Worm (Caenorhabditis elegans) whole organism, young adult: Measurements from ENCODE around the gene nspb-10.
A peak's percentile ranks its signal among the peaks of the same experiment; 100 is the strongest.

Experiments
- B0035.1 ChIP-seq: sonication (generic microtip); optimal IDR thresholded peaks from 2 replicates; lab custom pipeline; 2016; ENCODE audit warnings: missing genetic modification characterization, mild to moderate bottlenecking, missing compliant biosample characterization, missing genotype, missing genetic modification reagents
- C06A6.2 ChIP-seq: fragments of 200-800 bp; sonication (Bioruptor generic); conservative IDR thresholded peaks from 2 replicates; pipeline ENCODE4 v1.3.6; 2022; ENCODE audit warnings: missing genetic modification characterization, missing compliant biosample characterization
- C17E4.6 ChIP-seq: fragments of 200-800 bp; sonication (Bioruptor generic); IDR thresholded peaks from 2 replicates; pipeline ENCODE4 v1.3.6; 2022; ENCODE audit warnings: missing genetic modification reagents, missing genetic modification characterization, missing compliant biosample characterization
- D2030.7 ChIP-seq: fragments of 200-800 bp; sonication (Bioruptor generic); IDR thresholded peaks from 2 replicates; pipeline ENCODE4 v1.3.6; 2022; ENCODE audit warnings: missing genetic modification reagents, missing genetic modification characterization, missing compliant biosample characterization
- F33H1.4 ChIP-seq: fragments of 200-800 bp; sonication (Bioruptor generic); IDR thresholded peaks from 2 replicates; pipeline ENCODE4 v1.3.6; 2022; ENCODE audit warnings: missing genetic modification reagents, missing genetic modification characterization, missing compliant biosample characterization
- F39B2.1 ChIP-seq: fragments of 200-800 bp; sonication (Bioruptor generic); IDR thresholded peaks from 2 replicates; pipeline ENCODE4 v1.3.6; 2022; ENCODE audit warnings: missing genetic modification reagents, missing genetic modification characterization, missing compliant biosample characterization
- F52B5.7 ChIP-seq: sonication (generic microtip); optimal IDR thresholded peaks from 2 replicates; lab custom pipeline; 2016; ENCODE audit warnings: mild to moderate bottlenecking, missing genetic modification characterization, missing compliant biosample characterization
- Y53F4B.3 ChIP-seq: fragments of 200-800 bp; sonication (Bioruptor generic); IDR thresholded peaks from 2 replicates; pipeline ENCODE4 v1.3.6; 2022; ENCODE audit warnings: missing genetic modification reagents, missing genetic modification characterization, missing compliant biosample characterization
- Y56A3A.18 ChIP-seq: fragments of 200-800 bp; sonication (Bioruptor generic); IDR thresholded peaks from 2 replicates; pipeline ENCODE4 v1.3.6; 2022; ENCODE audit warnings: missing genetic modification reagents, missing genetic modification characterization, missing compliant biosample characterization
- athp-1 ChIP-seq: sonication (generic microtip); optimal IDR thresholded peaks from 2 replicates; lab custom pipeline; 2017; ENCODE audit warnings: mild to moderate bottlenecking, missing genetic modification characterization, missing compliant biosample characterization
- bed-1 ChIP-seq: fragments of 200-800 bp; sonication (Bioruptor generic); IDR thresholded peaks from 2 replicates; pipeline ENCODE4 v1.3.6; 2022; ENCODE audit warnings: missing genetic modification reagents, missing genetic modification characterization, missing compliant biosample characterization
- cebp-1 ChIP-seq, 2 experiments: fragments of 200-800 bp in 1 of 2; sonication (Bioruptor generic) in 1 of 2; sonication (generic microtip) in 1 of 2; IDR thresholded peaks in 1 of 2; optimal IDR thresholded peaks in 1 of 2; 2 replicates each; pipeline versions ENCODE4 v1.3.6 to Lab custom; 2017 to 2022; ENCODE audit warnings: missing compliant biosample characterization in 2 of 2, missing genetic modification characterization in 2 of 2, mild to moderate bottlenecking in 1 of 2, missing genetic modification reagents in 1 of 2, moderate library complexity in 1 of 2
- cebp-2 ChIP-seq: fragments of 200-800 bp; sonication (Bioruptor generic); IDR thresholded peaks from 2 replicates; pipeline ENCODE4 v1.3.6; 2022; ENCODE audit warnings: missing genetic modification characterization, missing compliant biosample characterization
- chd-7 ChIP-seq: sonication (generic microtip); optimal IDR thresholded peaks from 2 replicates; lab custom pipeline; 2016; ENCODE audit warnings: mild to moderate bottlenecking, missing genetic modification characterization, moderate library complexity, missing compliant biosample characterization
- egl-18 ChIP-seq: fragments of 200-800 bp; sonication (Bioruptor generic); IDR thresholded peaks from 2 replicates; pipeline ENCODE4 v1.3.6; 2022; ENCODE audit warnings: missing genetic modification reagents, missing genetic modification characterization, missing compliant biosample characterization
- egl-44 ChIP-seq: fragments of 200-800 bp; sonication (Bioruptor generic); IDR thresholded peaks from 2 replicates; pipeline ENCODE4 v1.3.6; 2022; ENCODE audit warnings: missing genetic modification reagents, missing genetic modification characterization, missing compliant biosample characterization
- ets-4 ChIP-seq: fragments of 200-800 bp; sonication (Bioruptor generic); optimal IDR thresholded peaks from 2 replicates; lab custom pipeline; 2018; ENCODE audit warnings: mild to moderate bottlenecking, missing genetic modification characterization, missing compliant biosample characterization
- hmg-1.2 ChIP-seq: fragments of 200-800 bp; sonication (Bioruptor generic); IDR thresholded peaks from 2 replicates; pipeline ENCODE4 v1.3.6; 2022; ENCODE audit warnings: missing genetic modification reagents, missing genetic modification characterization, missing compliant biosample characterization
- lin-26 ChIP-seq: fragments of 200-800 bp; sonication (Bioruptor generic); IDR thresholded peaks from 2 replicates; pipeline ENCODE4 v1.3.6; 2022; ENCODE audit warnings: missing genetic modification reagents, missing genetic modification characterization, missing compliant biosample characterization
- lin-40 ChIP-seq: sonication (generic microtip); optimal IDR thresholded peaks from 2 replicates; lab custom pipeline; 2016; ENCODE audit warnings: missing genetic modification characterization, mild to moderate bottlenecking, missing compliant biosample characterization, missing genotype, missing genetic modification reagents
- lir-1 ChIP-seq: fragments of 200-800 bp; sonication (Bioruptor generic); conservative IDR thresholded peaks from 2 replicates; pipeline ENCODE4 v1.3.6; 2022; ENCODE audit warnings: missing genetic modification reagents, missing genetic modification characterization, missing compliant biosample characterization
- madf-10 ChIP-seq: sonication (generic microtip); optimal IDR thresholded peaks from 2 replicates; lab custom pipeline; 2016; ENCODE audit warnings: mild to moderate bottlenecking, missing genetic modification characterization, missing compliant biosample characterization
- madf-8 ChIP-seq: fragments of 200-800 bp; sonication (Bioruptor generic); conservative IDR thresholded peaks from 2 replicates; pipeline ENCODE4 v1.3.6; 2022; ENCODE audit warnings: missing genetic modification reagents, missing genetic modification characterization, missing compliant biosample characterization
- mcd-1 ChIP-seq: fragments of 200-800 bp; sonication (Bioruptor generic); IDR thresholded peaks from 2 replicates; pipeline ENCODE4 v1.3.6; 2022; ENCODE audit warnings: missing genetic modification reagents, missing genetic modification characterization, missing compliant biosample characterization
- mel-28 ChIP-seq: sonication (generic microtip); optimal IDR thresholded peaks from 2 replicates; lab custom pipeline; 2016; ENCODE audit warnings: borderline replicate concordance, mild to moderate bottlenecking, missing genetic modification characterization, missing compliant biosample characterization
- nfya-2 ChIP-seq: fragments of 200-800 bp; sonication (Bioruptor generic); IDR thresholded peaks from 2 replicates; pipeline ENCODE4 v1.3.6; 2022; ENCODE audit warnings: missing genetic modification reagents, missing genetic modification characterization, missing compliant biosample characterization
- nfyb-1 ChIP-seq: fragments of 200-800 bp; sonication (Bioruptor generic); IDR thresholded peaks from 2 replicates; pipeline ENCODE4 v1.3.6; 2022; ENCODE audit warnings: missing genetic modification reagents, missing genetic modification characterization, missing compliant biosample characterization
- nhr-120 ChIP-seq: fragments of 200-800 bp; sonication (Bioruptor generic); IDR thresholded peaks from 2 replicates; pipeline ENCODE4 v1.3.6; 2022; ENCODE audit warnings: missing genetic modification characterization, missing compliant biosample characterization
- repo-1 ChIP-seq: sonication (generic microtip); optimal IDR thresholded peaks from 2 replicates; lab custom pipeline; 2017; ENCODE audit warnings: mild to moderate bottlenecking, missing genetic modification characterization, missing compliant biosample characterization
- snpc-1.3 ChIP-seq: sonication (generic microtip); optimal IDR thresholded peaks from 2 replicates; lab custom pipeline; 2017; ENCODE audit warnings: missing genetic modification characterization, mild to moderate bottlenecking, missing compliant biosample characterization, antibody characterized with exemption, moderate library complexity, missing genotype, missing genetic modification reagents; ENCODE audit not compliant: insufficient read depth
- tbp1 ChIP-seq: fragments of 200-800 bp; sonication (Bioruptor generic); optimal IDR thresholded peaks from 2 replicates; lab custom pipeline; 2018; ENCODE audit warnings: mild to moderate bottlenecking, missing genetic modification characterization, missing compliant biosample characterization
- tbx-9 ChIP-seq: sonication (generic microtip); optimal IDR thresholded peaks from 2 replicates; lab custom pipeline; 2016; ENCODE audit warnings: borderline replicate concordance, missing genetic modification characterization, inconsistent platforms, missing compliant biosample characterization
- tlf-1 ChIP-seq: fragments of 200-800 bp; sonication (Bioruptor generic); optimal IDR thresholded peaks from 2 replicates; lab custom pipeline; 2018; ENCODE audit warnings: mild to moderate bottlenecking, missing genetic modification characterization, missing compliant biosample characterization
- unc-62 ChIP-seq: fragments of 150-350 bp; optimal IDR thresholded peaks from 2 replicates; lab custom pipeline; 2014; ENCODE audit warnings: missing biosample characterization, missing genetic modification reagents, missing genetic modification characterization
- zfh-2 ChIP-seq: fragments of 200-800 bp; sonication (Bioruptor generic); conservative IDR thresholded peaks from 2 replicates; pipeline ENCODE4 v1.3.6; 2022; ENCODE audit warnings: missing genetic modification reagents, missing genetic modification characterization, missing compliant biosample characterization
- ztf-18 ChIP-seq: sonication (generic microtip); optimal IDR thresholded peaks from 2 replicates; lab custom pipeline; 2016; ENCODE audit warnings: missing genotype, mild to moderate bottlenecking, missing genetic modification characterization, missing compliant biosample characterization
- ztf-6 ChIP-seq: fragments of 200-800 bp; sonication (Bioruptor generic); IDR thresholded peaks from 2 replicates; pipeline ENCODE4 v1.3.6; 2022; ENCODE audit warnings: missing genetic modification reagents, missing genetic modification characterization, missing compliant biosample characterization

Gene nspb-10

DNA sequence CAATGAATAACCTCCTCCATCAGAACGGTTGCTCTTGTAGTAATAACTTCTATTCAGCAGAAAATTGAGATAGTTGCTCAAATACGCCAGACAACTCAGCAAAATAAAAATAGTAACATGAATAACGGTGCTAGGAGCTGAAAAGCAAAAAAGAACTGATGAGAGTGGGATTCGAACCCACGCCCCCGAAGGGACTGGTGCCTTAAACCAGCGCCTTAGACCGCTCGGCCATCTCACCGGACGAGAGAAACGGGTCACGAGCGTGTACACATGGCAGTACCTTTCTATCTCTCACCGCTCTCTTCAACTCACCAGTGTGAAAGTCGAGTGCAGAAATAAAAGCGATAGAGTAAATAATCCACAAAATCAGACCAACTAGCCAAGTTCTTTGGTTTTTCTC is 47.1 kb upstream of the nspb-10 start (continued):
- TF ChIP-seq mcd-1 (GFP tag; lab: Robert Waterston, UW) (peak; percentile 54), Y56A3A.18 (GFP tag; lab: Robert Waterston, UW) (0 out of 2 replicates have a peak, but pooled peaks have one; percentile 41), unc-62 (GFP tag; lab: Kevin White, UChicago) (no peak), madf-10 (tag; lab: Kevin White, UChicago) (no peak), repo-1 (tag; lab: Kevin White, UChicago) (no peak), egl-44 (GFP tag; lab: Robert Waterston, UW) (peak; percentile 79), chd-7 (no peak)

DNA sequence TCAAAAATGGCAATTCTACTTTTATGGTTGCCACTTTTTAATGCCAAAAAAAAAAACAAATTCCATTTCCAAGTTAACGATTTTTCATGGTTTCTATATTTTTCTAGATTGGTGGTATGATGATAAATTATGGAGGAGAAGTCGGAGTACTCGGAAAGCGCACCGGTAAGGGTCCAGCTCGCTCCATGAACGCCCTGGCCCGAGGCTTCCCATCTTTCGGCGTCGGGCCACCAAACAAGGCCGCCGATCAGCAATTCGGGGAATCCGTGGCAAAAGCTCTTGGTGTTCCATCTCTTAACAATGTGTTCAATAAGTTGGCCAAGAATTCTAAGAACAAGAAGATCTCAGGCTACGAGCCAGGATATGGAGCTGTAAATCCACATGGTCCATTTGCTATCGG is 46.0 kb upstream of the nspb-10 start:
- peak; percentile 66 for TF ChIP-seq zfh-2 (GFP tag; lab: Robert Waterston, UW)
- TF ChIP-seq ztf-18 (tag; lab: Kevin White, UChicago) = no peak
- no peak for TF ChIP-seq F52B5.7 (tag; lab: Kevin White, UChicago)

DNA sequence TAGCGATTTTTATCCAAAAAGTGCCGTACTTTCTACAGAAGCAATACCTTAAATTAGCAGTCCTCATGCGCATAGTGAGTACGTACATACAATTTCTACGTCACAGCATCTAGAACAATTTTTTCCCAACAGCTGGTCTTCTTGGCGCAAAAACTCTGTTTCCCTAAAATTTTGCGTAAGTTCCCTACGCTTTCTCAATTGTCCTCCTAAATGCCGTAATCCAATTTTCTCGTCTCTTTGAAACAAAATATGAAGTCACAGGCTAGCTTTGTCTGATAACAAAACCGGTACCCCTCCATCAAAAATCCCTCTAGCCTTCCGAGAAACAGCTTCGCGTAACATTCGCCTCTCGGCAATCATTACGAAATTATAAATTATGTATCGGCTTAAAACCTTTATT is 44.8 kb upstream of the nspb-10 start, which contains the start of gene C38C6.3:
Gene C38C6.3, plus strand, starts transcription at position 301 of the 400 bp plus-strand sequence.
- TF ChIP-seq D2030.7 (no peak), ztf-6 (GFP tag; lab: Robert Waterston, UW) (no peak), tbx-9 (no peak), nfyb-1 (GFP tag; lab: Robert Waterston, UW) (no peak), cebp-1 (GFP tag; IDR thresholded peaks at IDR 0.05; lab: Robert Waterston, UW) (no peak), cebp-1 (tag; optimal IDR thresholded peaks at IDR 0.05; lab: Kevin White, UChicago) (no peak), lir-1 (GFP tag; lab: Robert Waterston, UW) (no peak), egl-18 (GFP tag; lab: Robert Waterston, UW) (no peak), Y53F4B.3 (no peak), nhr-120 (GFP tag; lab: Robert Waterston, UW) (no peak), bed-1 (no peak), nfya-2 (GFP tag; lab: Robert Waterston, UW) (no peak), C17E4.6 (GFP tag; lab: Robert Waterston, UW) (no peak), F39B2.1 (GFP tag; lab: Robert Waterston, UW) (no peak), snpc-1.3 (tag; lab: Kevin White, UChicago) (no peak), ets-4 (GFP tag; lab: Kevin White, UChicago) (no peak), lin-26 (GFP tag; lab: Robert Waterston, UW) (no peak)

DNA sequence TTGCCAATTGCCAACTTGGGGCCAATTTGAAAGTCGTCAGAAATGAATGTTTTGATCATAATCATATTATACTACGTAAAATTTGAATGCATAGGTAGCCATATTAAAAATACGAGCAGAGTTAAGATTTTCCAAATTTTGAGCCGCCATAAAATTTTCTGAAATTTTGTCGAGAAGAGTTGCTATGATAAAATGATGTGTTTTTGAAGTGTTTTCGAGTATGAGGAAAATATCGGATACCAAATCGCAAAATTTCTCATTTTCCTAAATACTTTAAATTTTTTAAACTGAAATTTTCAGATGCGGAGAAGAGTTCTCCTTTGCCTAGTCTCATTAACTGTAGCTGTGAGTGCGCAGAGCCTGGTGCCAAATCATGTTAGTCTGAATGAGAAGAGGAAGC is 39.3 kb upstream of the nspb-10 start, which contains the start of gene tag-297:
Gene tag-297, plus strand, starts transcription at position 301 of the 400 bp plus-strand sequence.
- TF ChIP-seq hmg-1.2 = no peak
- no peak for TF ChIP-seq cebp-2 (GFP tag; lab: Robert Waterston, UW)
- TF ChIP-seq tbp1 = no peak
- no peak for TF ChIP-seq nfya-2 (GFP tag; lab: Robert Waterston, UW)

DNA sequence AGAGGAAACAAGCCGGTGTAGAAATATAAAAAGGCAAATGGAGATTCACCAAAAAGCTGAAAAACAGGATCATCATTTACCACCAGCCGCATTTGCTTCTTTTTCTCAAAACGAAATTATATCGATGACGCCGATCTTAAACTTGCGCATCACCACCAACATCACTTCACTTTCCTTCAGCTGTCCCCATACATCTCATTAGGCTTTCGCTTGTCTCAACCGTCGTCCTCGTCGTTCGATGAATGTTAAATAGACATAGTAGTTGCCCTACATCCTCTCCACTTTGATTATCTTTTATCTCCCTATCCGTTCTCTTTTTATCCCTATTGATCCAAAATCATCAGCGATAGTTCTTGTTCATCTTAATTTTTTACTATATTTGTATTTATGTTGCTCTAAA is 38.8 kb upstream of the nspb-10 start:
- TF ChIP-seq C06A6.2 (GFP tag; lab: Robert Waterston, UW) (no peak), B0035.1 (tag; lab: Kevin White, UChicago) (no peak), Y53F4B.3 (no peak), athp-1 (no peak), lin-26 (GFP tag; lab: Robert Waterston, UW) (no peak), F33H1.4 (GFP tag; lab: Robert Waterston, UW) (no peak), lin-40 (tag; lab: Kevin White, UChicago) (no peak), tbp1 (no peak), tlf-1 (GFP tag; lab: Kevin White, UChicago) (no peak), madf-8 (no peak), mel-28 (tag; lab: Kevin White, UChicago) (no peak)
